Fruit fly (Drosophila melanogaster) whole organism, adult: ENCODE data around the gene Fie.

Source experiments
- CG11617 ChIP-seq: fragments of 200-800 bp; sonication (Bioruptor generic); optimal IDR thresholded peaks from 2 replicates; lab custom pipeline; 2017; ENCODE audit warnings: mild to moderate bottlenecking, missing biosample characterization, missing genetic modification reagents, missing genetic modification characterization
- CG12768 ChIP-seq: fragments of 200-800 bp; sonication (Bioruptor generic); optimal IDR thresholded peaks from 2 replicates; lab custom pipeline; 2017; ENCODE audit warnings: missing biosample characterization, missing genetic modification characterization, mild to moderate bottlenecking, moderate library complexity, missing genetic modification reagents
- CG14711 ChIP-seq: fragments of 200-800 bp; sonication (Bioruptor generic); optimal IDR thresholded peaks from 2 replicates; lab custom pipeline; 2018; ENCODE audit warnings: missing biosample characterization, mild to moderate bottlenecking, missing genetic modification characterization, moderate library complexity
- CG1620 ChIP-seq: fragments of 200-800 bp; sonication (Bioruptor generic); optimal IDR thresholded peaks from 2 replicates; lab custom pipeline; 2016; ENCODE audit warnings: missing biosample characterization, missing genetic modification characterization
- CG33017 ChIP-seq: fragments of 200-800 bp; sonication (Bioruptor generic); optimal IDR thresholded peaks from 2 replicates; lab custom pipeline; 2018; ENCODE audit warnings: missing biosample characterization, mild to moderate bottlenecking, missing genetic modification characterization, moderate library complexity
- CG5204 ChIP-seq: fragments of 200-800 bp; sonication (Bioruptor generic); optimal IDR thresholded peaks from 2 replicates; lab custom pipeline; 2016; ENCODE audit warnings: missing biosample characterization, missing genetic modification characterization
- CG7045 ChIP-seq: fragments of 200-800 bp; sonication (Bioruptor generic); optimal IDR thresholded peaks from 2 replicates; lab custom pipeline; 2017; ENCODE audit warnings: missing biosample characterization, mild to moderate bottlenecking, missing genetic modification characterization
- CG7101 ChIP-seq: fragments of 200-800 bp; sonication (Bioruptor generic); optimal IDR thresholded peaks from 2 replicates; lab custom pipeline; 2018; ENCODE audit warnings: missing biosample characterization, mild to moderate bottlenecking, missing genetic modification characterization, moderate library complexity
- Clk ChIP-seq: fragments of 200-800 bp; sonication (Bioruptor generic); optimal IDR thresholded peaks from 2 replicates; lab custom pipeline; 2017; ENCODE audit warnings: missing biosample characterization, missing genetic modification characterization
- Crg-1 ChIP-seq: fragments of 200-800 bp; sonication (Bioruptor generic); optimal IDR thresholded peaks from 2 replicates; lab custom pipeline; 2016; ENCODE audit warnings: missing biosample characterization, missing genetic modification characterization
- Hr96 ChIP-seq: fragments of 200-800 bp; sonication (Bioruptor generic); optimal IDR thresholded peaks from 2 replicates; lab custom pipeline; 2016; ENCODE audit warnings: missing biosample characterization, missing genetic modification characterization
- Mnt ChIP-seq: fragments of 200-800 bp; sonication (Bioruptor generic); optimal IDR thresholded peaks from 2 replicates; lab custom pipeline; 2016; ENCODE audit warnings: missing biosample characterization, mild to moderate bottlenecking, missing genetic modification characterization
- bab1 ChIP-seq: fragments of 200-800 bp; sonication (Bioruptor generic); optimal IDR thresholded peaks from 3 replicates; lab custom pipeline; 2019; ENCODE audit warnings: missing biosample characterization, mild to moderate bottlenecking, missing genetic modification characterization, moderate library complexity
- cic ChIP-seq: fragments of 200-800 bp; sonication (Bioruptor generic); optimal IDR thresholded peaks from 2 replicates; lab custom pipeline; 2017; ENCODE audit warnings: missing biosample characterization, mild to moderate bottlenecking, missing genetic modification characterization, moderate library complexity
- cnc ChIP-seq, 2 experiments: fragments of >200 bp; optimal IDR thresholded peaks; 2 replicates each; lab custom pipeline; 2017
- kay ChIP-seq: fragments of 200-800 bp; sonication (Bioruptor generic); peaks from one replicate; lab custom pipeline; 2016; ENCODE audit warnings: missing biosample characterization, missing genetic modification characterization, borderline replicate concordance
- ovo ChIP-seq: fragments of 200-800 bp; sonication (Bioruptor generic); optimal IDR thresholded peaks from 2 replicates; lab custom pipeline; 2016; ENCODE audit warnings: missing biosample characterization, missing genetic modification characterization
- pad ChIP-seq: fragments of 200-800 bp; sonication (Bioruptor generic); optimal IDR thresholded peaks from 3 replicates; lab custom pipeline; 2017; ENCODE audit warnings: missing biosample characterization, missing genetic modification characterization, mild to moderate bottlenecking, moderate library complexity, missing genetic modification reagents
- tj ChIP-seq: fragments of 200-800 bp; sonication (Bioruptor generic); optimal IDR thresholded peaks from 3 replicates; lab custom pipeline; 2017; ENCODE audit warnings: missing biosample characterization, mild to moderate bottlenecking, missing genetic modification characterization, moderate library complexity
- toe ChIP-seq: fragments of 200-800 bp; sonication (Bioruptor generic); optimal IDR thresholded peaks from 2 replicates; lab custom pipeline; 2016; ENCODE audit warnings: missing biosample characterization, missing genetic modification characterization

The Fie gene

DNA sequence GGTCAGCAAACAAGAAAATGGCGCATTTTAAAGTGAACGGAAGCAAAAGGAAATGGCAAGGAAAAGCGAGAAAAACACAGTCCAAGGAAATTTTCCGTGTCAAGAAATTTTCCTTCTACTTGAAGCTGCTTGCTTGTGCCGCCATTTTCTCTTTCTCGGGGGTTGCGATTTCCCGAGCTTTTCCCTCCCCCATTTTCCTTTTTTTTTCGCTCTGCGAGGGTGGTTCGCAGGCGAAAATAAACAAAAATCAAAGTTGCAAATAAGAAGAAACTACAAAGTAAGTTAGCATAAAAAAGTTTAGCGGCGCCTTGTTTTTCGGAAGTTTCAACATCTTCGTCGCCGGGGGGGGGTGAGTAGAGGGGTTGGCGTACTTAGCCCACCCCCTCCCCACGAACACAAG lies 5.0 kb upstream of the Fie start:
- TF ChIP-seq CG7045 (GFP tag; lab: Kevin White, UChicago) = no peak
- TF ChIP-seq CG11617 (GFP tag; lab: Kevin White, UChicago) = no peak
- TF ChIP-seq Crg-1 (GFP tag; lab: Kevin White, UChicago) = no peak
- no peak for TF ChIP-seq CG1620 (GFP tag; lab: Kevin White, UChicago)
- TF ChIP-seq toe (GFP tag; lab: Kevin White, UChicago) = no peak
- no peak for TF ChIP-seq CG33017 (tag; lab: Kevin White, UChicago)
- TF ChIP-seq kay (GFP tag; lab: Kevin White, UChicago) = no peak
- TF ChIP-seq Clk (GFP tag; lab: Kevin White, UChicago) = no peak
- no peak for TF ChIP-seq Hr96
- TF ChIP-seq cic (GFP tag; lab: Kevin White, UChicago) = no peak
- no peak for TF ChIP-seq Mnt (GFP tag; lab: Kevin White, UChicago)
- TF ChIP-seq CG12768 (GFP tag; lab: Kevin White, UChicago) = no peak
- TF ChIP-seq bab1 (GFP tag; lab: Kevin White, UChicago) = no peak
- TF ChIP-seq CG14711 (tag; lab: Kevin White, UChicago) = no peak
- no peak for TF ChIP-seq CG5204 (GFP tag; lab: Kevin White, UChicago)

DNA sequence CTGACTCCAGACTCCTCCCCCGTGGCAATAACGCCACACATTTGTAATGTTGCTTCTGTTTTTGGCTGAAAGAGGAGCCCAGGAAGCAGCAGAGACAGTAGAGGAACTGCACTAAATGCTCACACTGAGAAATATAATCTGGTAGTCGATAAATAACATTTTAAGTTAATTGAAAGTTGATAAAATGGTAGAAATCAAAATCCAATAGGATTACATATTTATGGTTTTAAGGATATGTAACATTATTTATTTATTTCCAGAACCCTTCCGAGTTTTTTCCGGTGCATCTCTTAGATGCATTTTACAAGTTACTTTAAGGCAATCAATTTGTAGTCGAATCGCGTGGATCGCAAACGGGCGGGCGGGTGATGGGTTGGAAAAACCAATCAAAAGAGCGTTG lies 1.5 kb upstream of the Fie start:
- TF ChIP-seq CG33017 (tag; lab: Kevin White, UChicago) = no peak
- no peak for TF ChIP-seq Hr96
- no peak for TF ChIP-seq Crg-1 (GFP tag; lab: Kevin White, UChicago)
- TF ChIP-seq CG5204 (GFP tag; lab: Kevin White, UChicago) = no peak
- no peak for TF ChIP-seq CG14711 (tag; lab: Kevin White, UChicago)
- TF ChIP-seq pad = no peak
- no peak for TF ChIP-seq toe (GFP tag; lab: Kevin White, UChicago)
- TF ChIP-seq CG11617 (GFP tag; lab: Kevin White, UChicago) = no peak
- no peak for TF ChIP-seq bab1 (GFP tag; lab: Kevin White, UChicago)

DNA sequence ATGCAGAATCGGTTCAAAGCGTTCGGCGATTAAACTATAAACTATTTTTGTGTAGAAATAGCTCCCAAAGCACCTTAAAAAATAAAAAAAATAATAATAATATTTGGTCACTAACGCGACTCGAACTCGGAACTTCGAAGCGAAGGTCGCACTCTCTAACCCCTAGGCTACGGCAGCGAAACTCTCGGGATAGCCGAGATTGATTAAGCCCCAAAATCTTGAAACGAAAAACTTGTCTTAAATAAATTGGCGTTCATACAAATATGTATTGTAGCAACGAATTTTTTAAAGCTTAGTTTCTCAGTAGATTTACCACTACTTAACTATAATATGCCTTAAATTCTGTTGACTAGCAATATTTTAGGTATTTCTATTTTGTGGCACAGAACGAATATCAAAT lies 2.0 kb downstream of the Fie start:
- TF ChIP-seq CG33017 (tag; lab: Kevin White, UChicago) (no peak), CG12768 (GFP tag; lab: Kevin White, UChicago) (no peak), Mnt (GFP tag; lab: Kevin White, UChicago) (no peak), CG11617 (GFP tag; lab: Kevin White, UChicago) (no peak), Clk (GFP tag; lab: Kevin White, UChicago) (no peak), CG5204 (GFP tag; lab: Kevin White, UChicago) (no peak)

DNA sequence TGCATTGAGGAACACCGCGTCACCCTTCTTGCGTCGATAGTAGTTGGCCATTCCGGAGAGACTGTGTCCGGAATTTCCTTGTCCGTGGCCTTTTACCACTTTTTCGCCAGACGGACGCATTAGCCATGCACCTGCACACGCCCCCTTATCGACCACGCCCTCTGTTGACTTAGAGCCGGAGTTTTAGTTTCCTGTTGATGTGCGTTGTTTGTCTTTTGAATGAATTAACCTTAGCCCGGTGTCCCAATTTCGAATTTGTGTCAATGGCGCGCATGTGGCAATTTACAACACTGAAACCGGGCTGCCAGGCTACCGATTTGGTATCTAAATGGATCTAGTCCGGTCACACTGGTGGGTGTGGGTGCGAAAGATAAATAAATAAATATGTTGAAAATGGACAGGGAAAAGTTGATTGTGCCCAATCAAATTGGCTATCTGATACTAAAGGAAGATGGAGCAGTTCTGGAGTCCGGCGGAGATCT lies 4.2 kb downstream of the Fie start, which contains the start of the genes Gr63a and Lamtor4:
Gene Gr63a, minus strand, starts transcription at position 51 of the 482 bp plus-strand sequence.
Gene Lamtor4, plus strand, starts transcription at position 348 of the 482 bp plus-strand sequence.
- TF ChIP-seq Hr96 (no peak), ovo (GFP tag; lab: Kevin White, UChicago) (no peak), cic (GFP tag; lab: Kevin White, UChicago) (peak; percentile 37), CG1620 (GFP tag; lab: Kevin White, UChicago) (peak; percentile 37), CG12768 (GFP tag; lab: Kevin White, UChicago) (peak; percentile 37), CG5204 (GFP tag; lab: Kevin White, UChicago) (no peak), CG7045 (GFP tag; lab: Kevin White, UChicago) (peak; percentile 6), tj (no peak), CG11617 (GFP tag; lab: Kevin White, UChicago) (peak; percentile 3), pad (peak; percentile 33), toe (GFP tag; lab: Kevin White, UChicago) (no peak), Mnt (GFP tag; lab: Kevin White, UChicago) (peak; percentile 39), CG33017 (tag; lab: Kevin White, UChicago) (no peak), Crg-1 (GFP tag; lab: Kevin White, UChicago) (peak; percentile 73), kay (GFP tag; lab: Kevin White, UChicago) (no peak), Clk (GFP tag; lab: Kevin White, UChicago) (no peak), bab1 (GFP tag; lab: Kevin White, UChicago) (peak; percentile 19), CG14711 (tag; lab: Kevin White, UChicago) (peak; percentile 47), CG7101 (tag; lab: Kevin White, UChicago) (peak; percentile 24), cnc (optimal IDR thresholded peaks at IDR 0.05; lab: Kevin White, UChicago) (no peak)

DNA sequence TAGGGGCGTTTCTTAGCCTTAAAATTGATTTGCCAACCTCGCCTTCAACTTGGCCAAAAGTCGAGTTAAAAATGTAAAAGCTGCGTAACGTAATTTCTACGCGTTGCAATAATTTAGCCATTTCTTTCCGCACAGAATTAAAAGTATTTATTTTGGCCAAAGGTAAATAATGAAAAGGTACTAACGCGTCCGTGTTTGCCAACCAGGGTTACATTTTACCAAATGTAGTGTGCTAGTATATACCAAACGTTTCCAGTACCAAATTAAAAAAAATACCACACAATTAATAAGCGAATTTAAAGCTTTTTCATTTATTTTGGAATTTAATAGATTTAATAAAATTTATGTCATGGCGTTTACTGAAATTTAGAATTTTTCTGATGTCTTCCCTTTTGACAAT lies 6.6 kb downstream of the Fie start, which contains the start of gene Ccz1:
Gene Ccz1, minus strand, starts transcription at position 179 of the 400 bp plus-strand sequence.
- peak; percentile 49 for TF ChIP-seq toe (GFP tag; lab: Kevin White, UChicago)
- peak; percentile 47 for TF ChIP-seq pad
- TF ChIP-seq CG7101 (tag; lab: Kevin White, UChicago) = peak; percentile 73
- TF ChIP-seq CG33017 (tag; lab: Kevin White, UChicago) = peak; percentile 47
- TF ChIP-seq kay (GFP tag; lab: Kevin White, UChicago) = peak; percentile 84
- peak; percentile 91 for TF ChIP-seq Crg-1 (GFP tag; lab: Kevin White, UChicago)
- TF ChIP-seq CG14711 (tag; lab: Kevin White, UChicago) = peak; percentile 11
- peak; percentile 48 for TF ChIP-seq cic (GFP tag; lab: Kevin White, UChicago)
- TF ChIP-seq CG12768 (GFP tag; lab: Kevin White, UChicago) = peak; percentile 44
- no peak for TF ChIP-seq cnc (optimal IDR thresholded peaks at IDR 0.05; lab: Kevin White, UChicago)
- peak; percentile 61 for TF ChIP-seq CG11617 (GFP tag; lab: Kevin White, UChicago)
- TF ChIP-seq CG5204 (GFP tag; lab: Kevin White, UChicago) = peak; percentile 58
- TF ChIP-seq tj = peak; percentile 28
- peak; percentile 9 for TF ChIP-seq bab1 (GFP tag; lab: Kevin White, UChicago)
- peak; percentile 82 for TF ChIP-seq CG1620 (GFP tag; lab: Kevin White, UChicago)
- peak; percentile 84 for TF ChIP-seq ovo (GFP tag; lab: Kevin White, UChicago)
- TF ChIP-seq CG7045 (GFP tag; lab: Kevin White, UChicago) = peak; percentile 58
- TF ChIP-seq Clk (GFP tag; lab: Kevin White, UChicago) = no peak
- TF ChIP-seq Mnt (GFP tag; lab: Kevin White, UChicago) = peak; percentile 44
- TF ChIP-seq Hr96 = peak; percentile 4
